Worm (Caenorhabditis elegans): Measurements from ENCODE around the gene glb-28.

glb-28 gene

DNA sequence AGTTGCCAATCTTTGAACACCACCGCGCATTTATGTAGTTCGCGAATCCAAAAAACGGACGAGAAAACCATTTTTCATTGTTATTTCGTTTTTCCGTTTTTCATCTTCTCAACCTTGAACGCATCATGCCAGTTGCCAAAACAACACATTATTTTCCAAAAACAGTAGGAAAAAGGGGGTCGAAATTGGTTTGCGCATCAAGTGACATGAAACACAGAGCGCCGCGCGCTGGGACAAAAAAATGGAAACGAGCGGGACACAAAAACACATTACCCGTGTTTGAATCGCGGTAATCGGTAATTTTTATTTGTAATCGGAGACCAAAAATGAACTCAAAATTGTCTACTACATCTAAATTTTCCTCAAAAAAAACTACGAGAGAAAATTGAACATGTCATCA lies 19.3 kb upstream of the glb-28 start:
- TF ChIP-seq zip-8 (tag; optimal IDR thresholded peaks at IDR 0.05) (no peak), ces-1 (GFP tag; optimal IDR thresholded peaks at IDR 0.05) (no peak), sem-2 (GFP tag; optimal IDR thresholded peaks at IDR 0.05) (no peak), pha-4 (tag; optimal IDR thresholded peaks at IDR 0.05) (no peak), nhr-28 (tag; optimal IDR thresholded peaks at IDR 0.05) (no peak), nhr-76 (tag; optimal IDR thresholded peaks at IDR 0.05) (no peak), tbx-8 (GFP tag; optimal IDR thresholded peaks at IDR 0.05) (no peak), blmp-1 (tag; optimal IDR thresholded peaks at IDR 0.05) (no peak), ceh-43 (GFP tag; optimal IDR thresholded peaks at IDR 0.05) (no peak), ham-2 (GFP tag; optimal IDR thresholded peaks at IDR 0.05) (no peak), lin-13 (tag; optimal IDR thresholded peaks at IDR 0.05) (no peak), unc-39 (tag; optimal IDR thresholded peaks at IDR 0.05) (no peak), flh-1 (GFP tag; optimal IDR thresholded peaks at IDR 0.05) (no peak), ceh-39 (tag; optimal IDR thresholded peaks at IDR 0.05) (no peak), bed-3 (GFP tag; optimal IDR thresholded peaks at IDR 0.05) (no peak)

DNA sequence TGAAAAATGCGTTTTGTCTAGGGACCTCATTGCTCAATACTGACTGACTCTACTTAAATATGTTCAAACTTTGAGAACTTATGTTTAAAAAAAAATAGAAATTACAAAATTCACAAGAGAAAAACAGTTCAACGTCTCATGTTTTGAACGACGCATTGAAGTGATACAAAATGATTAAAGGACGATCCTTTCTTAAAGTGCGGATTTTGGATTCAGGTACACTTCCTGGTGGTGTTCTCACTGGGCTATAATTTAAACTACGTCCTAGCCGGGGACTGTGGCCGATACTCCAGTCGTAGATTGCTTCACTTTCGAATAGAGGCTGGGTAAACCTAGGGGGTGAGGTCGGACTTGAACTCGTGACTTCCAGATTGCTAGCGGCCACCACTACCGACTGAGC lies 18.6 kb upstream of the glb-28 start:
- TF ChIP-seq unc-120 (tag; optimal IDR thresholded peaks at IDR 0.05; ENCODE audit: poor library complexity, severe bottlenecking) = no peak
- no peak for TF ChIP-seq nhr-2 (tag; optimal IDR thresholded peaks at IDR 0.05)
- no peak for TF ChIP-seq unc-62 (GFP tag; optimal IDR thresholded peaks at IDR 0.05)
- TF ChIP-seq elt-1 (tag; optimal IDR thresholded peaks at IDR 0.05; ENCODE audit: borderline replicate concordance, insufficient read depth) = no peak
- TF ChIP-seq mep-1 (tag; optimal IDR thresholded peaks at IDR 0.05) = no peak
- TF ChIP-seq cnd-1 (tag; optimal IDR thresholded peaks at IDR 0.05) = no peak
- TF ChIP-seq nhr-76 (tag; optimal IDR thresholded peaks at IDR 0.05) = no peak
- no peak for TF ChIP-seq lin-13 (tag; optimal IDR thresholded peaks at IDR 0.05)
- TF ChIP-seq ceh-43 (GFP tag; optimal IDR thresholded peaks at IDR 0.05) = no peak
- no peak for TF ChIP-seq lsy-2 (tag; optimal IDR thresholded peaks at IDR 0.05)
- TF ChIP-seq nhr-12 (tag; optimal IDR thresholded peaks at IDR 0.05) = no peak
- no peak for TF ChIP-seq mls-2 (tag; optimal IDR thresholded peaks at IDR 0.05)
- no peak for TF ChIP-seq ztf-11 (tag; optimal IDR thresholded peaks at IDR 0.05)
- TF ChIP-seq unc-39 (tag; optimal IDR thresholded peaks at IDR 0.05) = no peak

DNA sequence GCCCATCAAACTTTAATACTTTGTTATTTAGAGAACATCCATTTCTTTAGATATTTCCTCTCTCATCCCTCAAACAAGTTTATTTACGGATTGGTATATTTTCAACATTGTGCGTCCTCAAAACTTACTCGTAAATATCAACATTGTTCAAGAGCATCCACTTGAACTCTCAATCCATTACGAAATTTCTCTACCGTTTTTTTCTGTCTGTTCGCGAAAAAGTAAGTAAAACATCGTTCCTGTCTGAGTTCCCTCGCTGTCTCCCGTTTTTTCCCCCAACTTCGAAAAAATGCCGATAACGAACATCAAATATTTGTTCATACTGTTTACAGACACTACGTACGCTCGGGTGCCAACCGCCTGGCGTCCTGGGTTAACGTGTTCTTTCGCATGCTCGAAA lies 17.9 kb upstream of the glb-28 start:
- TF ChIP-seq ham-2 (GFP tag; optimal IDR thresholded peaks at IDR 0.05) = no peak
- no peak for TF ChIP-seq snpc-4 (tag; optimal IDR thresholded peaks at IDR 0.05)
- TF ChIP-seq blmp-1 (tag; optimal IDR thresholded peaks at IDR 0.05) = no peak
- no peak for TF ChIP-seq lin-13 (tag; optimal IDR thresholded peaks at IDR 0.05)
- no peak for TF ChIP-seq hlh-1 (tag; optimal IDR thresholded peaks at IDR 0.05)
- TF ChIP-seq bed-3 (GFP tag; optimal IDR thresholded peaks at IDR 0.05) = no peak
- TF ChIP-seq mep-1 (tag; optimal IDR thresholded peaks at IDR 0.05) = no peak
- no peak for TF ChIP-seq M03D4.4 (tag; optimal IDR thresholded peaks at IDR 0.05)
- no peak for TF ChIP-seq sem-2 (GFP tag; optimal IDR thresholded peaks at IDR 0.05)
- TF ChIP-seq mls-2 (tag; optimal IDR thresholded peaks at IDR 0.05) = no peak
- no peak for TF ChIP-seq elt-1 (tag; optimal IDR thresholded peaks at IDR 0.05; ENCODE audit: borderline replicate concordance, insufficient read depth)

DNA sequence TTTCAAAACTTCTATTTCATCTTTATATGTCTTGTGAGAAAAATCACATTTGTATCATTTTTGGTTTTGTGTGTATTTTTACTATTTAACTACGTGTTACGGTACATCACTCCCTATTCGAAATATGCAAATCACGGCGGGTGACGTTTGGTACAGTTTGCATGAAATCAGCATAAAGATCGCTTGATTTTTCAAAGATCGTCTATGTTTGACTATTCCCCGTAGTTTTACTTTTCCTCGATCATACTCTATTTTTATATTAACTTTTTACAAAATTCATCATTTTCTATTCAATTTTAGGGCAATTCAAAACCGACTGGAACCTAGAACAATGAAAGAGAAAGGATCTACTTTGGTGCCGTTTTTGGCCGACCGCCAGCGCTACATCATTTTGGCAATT lies 13.6 kb upstream of the glb-28 start, which contains the start of gene Y15E3A.4:
Gene Y15E3A.4, plus strand, starts transcription at position 301 of the 400 bp plus-strand sequence.
- TF ChIP-seq unc-39 (tag; optimal IDR thresholded peaks at IDR 0.05) (no peak), ces-1 (GFP tag; optimal IDR thresholded peaks at IDR 0.05) (no peak), lin-13 (tag; optimal IDR thresholded peaks at IDR 0.05) (no peak), unc-120 (tag; optimal IDR thresholded peaks at IDR 0.05; ENCODE audit: poor library complexity, severe bottlenecking) (no peak), M03D4.4 (tag; optimal IDR thresholded peaks at IDR 0.05) (no peak), nhr-76 (tag; optimal IDR thresholded peaks at IDR 0.05) (no peak), nhr-2 (tag; optimal IDR thresholded peaks at IDR 0.05) (no peak), cnd-1 (tag; optimal IDR thresholded peaks at IDR 0.05) (no peak), mep-1 (tag; optimal IDR thresholded peaks at IDR 0.05) (no peak), snpc-4 (tag; optimal IDR thresholded peaks at IDR 0.05) (no peak), drap-1 (GFP tag; optimal IDR thresholded peaks at IDR 0.05) (no peak), elt-1 (tag; optimal IDR thresholded peaks at IDR 0.05; ENCODE audit: borderline replicate concordance, insufficient read depth) (no peak), blmp-1 (tag; optimal IDR thresholded peaks at IDR 0.05) (no peak), tbx-8 (GFP tag; optimal IDR thresholded peaks at IDR 0.05) (no peak), nhr-12 (tag; optimal IDR thresholded peaks at IDR 0.05) (no peak)

DNA sequence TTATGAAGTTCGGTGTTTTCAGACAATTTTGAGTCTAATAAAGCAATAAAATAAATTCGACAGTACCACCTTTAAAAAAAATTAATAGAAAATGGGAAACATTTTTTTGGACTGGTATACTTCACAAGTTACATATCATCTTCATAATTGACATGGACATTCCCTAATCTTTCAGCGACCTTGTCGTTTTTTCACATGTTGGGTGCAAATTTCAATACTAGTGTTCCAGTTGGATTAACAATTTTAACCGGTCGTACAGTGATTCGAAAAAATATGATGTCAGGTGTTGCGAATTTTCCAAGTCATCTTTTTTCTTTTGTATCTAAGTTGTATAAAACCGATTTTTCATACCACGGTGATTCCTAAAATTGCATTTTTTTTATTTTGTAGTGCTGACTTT lies 11.3 kb upstream of the glb-28 start:
- TF ChIP-seq unc-120 (tag; optimal IDR thresholded peaks at IDR 0.05; ENCODE audit: poor library complexity, severe bottlenecking) (no peak), mab-5 (tag; optimal IDR thresholded peaks at IDR 0.05) (no peak), blmp-1 (tag; optimal IDR thresholded peaks at IDR 0.05) (no peak), mls-2 (tag; optimal IDR thresholded peaks at IDR 0.05) (no peak), hlh-1 (tag; optimal IDR thresholded peaks at IDR 0.05) (no peak), drap-1 (GFP tag; optimal IDR thresholded peaks at IDR 0.05) (no peak), mep-1 (tag; optimal IDR thresholded peaks at IDR 0.05) (no peak), lsy-2 (tag; optimal IDR thresholded peaks at IDR 0.05) (no peak), unc-62 (GFP tag; optimal IDR thresholded peaks at IDR 0.05) (no peak), ham-2 (GFP tag; optimal IDR thresholded peaks at IDR 0.05) (no peak)
